Worm (Caenorhabditis elegans) whole organism, young adult: ENCODE results near the gene F53B3.6.
A peak's percentile ranks its signal among the peaks of the same experiment; 100 is the strongest.

Source experiments
- D2030.7 ChIP-seq: fragments of 200-800 bp; sonication (Bioruptor generic); IDR thresholded peaks from 2 replicates; pipeline ENCODE4 v1.3.6; 2022; ENCODE audit warnings: missing genetic modification reagents, missing genetic modification characterization, missing compliant biosample characterization
- F57A8.1 ChIP-seq: fragments of 200-800 bp; sonication (Bioruptor generic); optimal IDR thresholded peaks from 2 replicates; lab custom pipeline; 2018; ENCODE audit warnings: mild to moderate bottlenecking, missing genetic modification characterization, moderate library complexity, missing compliant biosample characterization
- Y53G8AR.9 ChIP-seq: fragments of 200-800 bp; sonication (Bioruptor generic); conservative IDR thresholded peaks from 2 replicates; pipeline ENCODE4 v1.3.6; 2022; ENCODE audit warnings: missing genetic modification reagents, missing genetic modification characterization, missing compliant biosample characterization
- Y67H2A.10 ChIP-seq: fragments of 200-800 bp; sonication (Bioruptor generic); conservative IDR thresholded peaks from 2 replicates; pipeline ENCODE4 v1.3.6; 2022; ENCODE audit warnings: missing genetic modification reagents, missing genetic modification characterization, missing compliant biosample characterization
- Y79H2A.3 ChIP-seq: fragments of 200-800 bp; sonication (Bioruptor generic); conservative IDR thresholded peaks from 2 replicates; pipeline ENCODE4 v1.3.6; 2022; ENCODE audit warnings: missing genetic modification reagents, missing genetic modification characterization, missing compliant biosample characterization
- ZK185.1 ChIP-seq: sonication (generic microtip); optimal IDR thresholded peaks from 2 replicates; lab custom pipeline; 2016; ENCODE audit warnings: mild to moderate bottlenecking, missing genetic modification characterization, missing compliant biosample characterization; ENCODE audit not compliant: poor library complexity, severe bottlenecking
- aptf-2 ChIP-seq: fragments of 200-800 bp; sonication (Bioruptor generic); conservative IDR thresholded peaks from 2 replicates; pipeline ENCODE4 v1.3.6; 2022; ENCODE audit warnings: missing genetic modification reagents, missing genetic modification characterization, missing compliant biosample characterization
- atf-7 ChIP-seq: sonication (generic microtip); optimal IDR thresholded peaks from 2 replicates; lab custom pipeline; 2017; ENCODE audit warnings: mild to moderate bottlenecking, missing genetic modification characterization, missing compliant biosample characterization
- cebp-1 ChIP-seq, 2 experiments: fragments of 200-800 bp in 1 of 2; sonication (Bioruptor generic) in 1 of 2; sonication (generic microtip) in 1 of 2; IDR thresholded peaks in 1 of 2; optimal IDR thresholded peaks in 1 of 2; 2 replicates each; pipeline versions ENCODE4 v1.3.6 to Lab custom; 2017 to 2022; ENCODE audit warnings: missing compliant biosample characterization in 2 of 2, missing genetic modification characterization in 2 of 2, mild to moderate bottlenecking in 1 of 2, missing genetic modification reagents in 1 of 2, moderate library complexity in 1 of 2
- ceh-91 ChIP-seq: fragments of 200-800 bp; sonication (Bioruptor generic); IDR thresholded peaks from 2 replicates; pipeline ENCODE4 v1.3.6; 2022; ENCODE audit warnings: missing genetic modification reagents, missing genetic modification characterization, missing compliant biosample characterization
- die-1 ChIP-seq: sonication (generic microtip); optimal IDR thresholded peaks from 2 replicates; lab custom pipeline; 2016; ENCODE audit warnings: missing genotype, mild to moderate bottlenecking, missing genetic modification characterization, missing compliant biosample characterization
- dox-1 ChIP-seq: fragments of 200-800 bp; sonication (Bioruptor generic); IDR thresholded peaks from 2 replicates; pipeline ENCODE4 v1.3.6; 2022; ENCODE audit warnings: missing genetic modification reagents, missing genetic modification characterization, missing compliant biosample characterization
- dpff-1 ChIP-seq: sonication (generic microtip); optimal IDR thresholded peaks from 2 replicates; lab custom pipeline; 2017; ENCODE audit warnings: mild to moderate bottlenecking, missing genetic modification characterization, missing compliant biosample characterization
- egrh-3 ChIP-seq: fragments of 200-800 bp; sonication (Bioruptor generic); IDR thresholded peaks from 2 replicates; pipeline ENCODE4 v1.3.6; 2022; ENCODE audit warnings: missing genetic modification reagents, missing genetic modification characterization, missing compliant biosample characterization
- him-1 ChIP-seq: sonication (generic microtip); optimal IDR thresholded peaks from 2 replicates; lab custom pipeline; 2016; ENCODE audit warnings: missing genotype, missing genetic modification reagents, missing genetic modification characterization, missing compliant biosample characterization
- hlh-26 ChIP-seq: fragments of 200-800 bp; sonication (Bioruptor generic); conservative IDR thresholded peaks from 2 replicates; pipeline ENCODE4 v1.3.6; 2022; ENCODE audit warnings: missing genetic modification reagents, missing genetic modification characterization, missing compliant biosample characterization
- let-607 ChIP-seq, 2 experiments: fragments of 200-800 bp in 1 of 2; sonication (Bioruptor generic) in 1 of 2; sonication (generic microtip) in 1 of 2; optimal IDR thresholded peaks; 2 replicates each; lab custom pipeline; 2016 to 2018; ENCODE audit warnings: mild to moderate bottlenecking in 2 of 2, missing compliant biosample characterization in 2 of 2, missing genetic modification characterization in 2 of 2, moderate library complexity in 2 of 2, missing genotype in 1 of 2
- lin-40 ChIP-seq: sonication (generic microtip); optimal IDR thresholded peaks from 2 replicates; lab custom pipeline; 2016; ENCODE audit warnings: missing genetic modification characterization, mild to moderate bottlenecking, missing compliant biosample characterization, missing genotype, missing genetic modification reagents
- madf-10 ChIP-seq: sonication (generic microtip); optimal IDR thresholded peaks from 2 replicates; lab custom pipeline; 2016; ENCODE audit warnings: mild to moderate bottlenecking, missing genetic modification characterization, missing compliant biosample characterization
- mel-28 ChIP-seq: sonication (generic microtip); optimal IDR thresholded peaks from 2 replicates; lab custom pipeline; 2016; ENCODE audit warnings: borderline replicate concordance, mild to moderate bottlenecking, missing genetic modification characterization, missing compliant biosample characterization
- nfya-1 ChIP-seq: sonication (generic microtip); optimal IDR thresholded peaks from 2 replicates; lab custom pipeline; 2017; ENCODE audit warnings: antibody characterized with exemption, missing compliant biosample characterization, missing genetic modification characterization, borderline replicate concordance; ENCODE audit not compliant: insufficient read depth
- nhr-179 ChIP-seq: sonication (generic microtip); optimal IDR thresholded peaks from 2 replicates; lab custom pipeline; 2016; ENCODE audit warnings: mild to moderate bottlenecking, missing genetic modification characterization, missing compliant biosample characterization
- nhr-80 ChIP-seq: sonication (generic microtip); optimal IDR thresholded peaks from 2 replicates; lab custom pipeline; 2016; ENCODE audit warnings: missing genetic modification characterization, missing compliant biosample characterization
- nhr-90 ChIP-seq: sonication (generic microtip); optimal IDR thresholded peaks from 2 replicates; lab custom pipeline; 2016; ENCODE audit warnings: missing genotype, mild to moderate bottlenecking, missing genetic modification characterization, missing compliant biosample characterization
- repo-1 ChIP-seq: sonication (generic microtip); optimal IDR thresholded peaks from 2 replicates; lab custom pipeline; 2017; ENCODE audit warnings: mild to moderate bottlenecking, missing genetic modification characterization, missing compliant biosample characterization
- snpc-3.4 ChIP-seq: sonication (generic microtip); optimal IDR thresholded peaks from 2 replicates; lab custom pipeline; 2017; ENCODE audit warnings: missing genetic modification characterization, mild to moderate bottlenecking, missing compliant biosample characterization, antibody characterized with exemption, moderate library complexity, missing genotype, missing genetic modification reagents
- somi-1 ChIP-seq: fragments of 200-800 bp; sonication (Bioruptor generic); optimal IDR thresholded peaks from 2 replicates; lab custom pipeline; 2018; ENCODE audit warnings: mild to moderate bottlenecking, missing genetic modification characterization, missing compliant biosample characterization
- tbx-9 ChIP-seq: sonication (generic microtip); optimal IDR thresholded peaks from 2 replicates; lab custom pipeline; 2016; ENCODE audit warnings: borderline replicate concordance, missing genetic modification characterization, inconsistent platforms, missing compliant biosample characterization
- zfh-2 ChIP-seq: fragments of 200-800 bp; sonication (Bioruptor generic); conservative IDR thresholded peaks from 2 replicates; pipeline ENCODE4 v1.3.6; 2022; ENCODE audit warnings: missing genetic modification reagents, missing genetic modification characterization, missing compliant biosample characterization
- zim-3 ChIP-seq: sonication (generic microtip); optimal IDR thresholded peaks from 2 replicates; lab custom pipeline; 2017; ENCODE audit warnings: mild to moderate bottlenecking, missing genetic modification characterization, moderate library complexity, missing compliant biosample characterization
- ztf-26 ChIP-seq: sonication (generic microtip); optimal IDR thresholded peaks from 2 replicates; lab custom pipeline; 2017; ENCODE audit warnings: missing genetic modification characterization, missing compliant biosample characterization

F53B3.6 gene

DNA sequence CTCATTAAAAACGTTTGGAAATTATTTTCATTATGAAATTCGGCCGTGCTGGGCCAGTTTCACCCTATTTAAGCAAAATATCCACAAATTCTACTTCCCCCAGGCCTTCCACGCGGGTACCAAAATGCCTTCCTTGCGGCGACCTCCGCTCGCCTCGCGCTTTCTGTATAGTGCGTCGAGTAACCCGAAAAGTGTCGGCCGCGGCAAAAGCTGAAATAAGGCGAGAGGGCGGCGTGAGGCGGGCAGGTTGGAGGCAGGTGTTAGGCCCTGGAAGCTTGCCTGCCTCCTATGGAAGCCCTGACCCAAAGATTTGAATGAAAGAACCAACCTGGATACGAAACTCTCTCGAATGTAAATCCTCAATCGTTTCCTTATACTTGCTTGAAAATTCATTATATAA, 37.7 kb upstream of the F53B3.6 start:
- peak; percentile 77 for TF ChIP-seq zfh-2 (GFP tag; lab: Robert Waterston, UW)
- no peak for TF ChIP-seq nfya-1 (tag; lab: Kevin White, UChicago)
- TF ChIP-seq egrh-3 (GFP tag; lab: Robert Waterston, UW) = peak; percentile 43; the same call in 1 of the 2 replicates

DNA sequence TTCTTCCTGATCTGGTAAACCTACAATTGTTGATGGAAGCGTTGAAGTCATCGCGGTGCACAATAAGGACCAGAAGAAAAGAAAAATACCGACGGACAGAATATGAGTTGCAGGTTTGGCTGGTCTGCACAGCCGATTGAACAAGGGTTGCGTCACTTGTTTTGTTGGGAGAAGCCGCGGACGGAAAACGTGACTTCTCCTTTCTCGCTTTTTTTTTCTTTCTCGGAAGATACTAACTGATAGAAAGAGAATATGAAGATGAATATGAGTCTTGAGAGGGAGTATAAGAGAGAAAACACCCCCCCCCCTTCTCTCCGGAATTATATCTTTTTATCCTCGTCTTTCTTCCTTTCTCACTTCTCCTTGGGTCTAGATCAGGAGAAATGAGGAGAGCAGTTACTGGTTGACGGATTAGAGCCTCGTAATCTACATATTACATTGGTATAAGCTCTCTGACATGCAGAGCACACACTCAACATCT, 36.3 kb upstream of the F53B3.6 start, which contains the start of gene ssr-2:
Gene ssr-2, minus strand, starts transcription at position 51 of the 481 bp plus-strand sequence.
- no peak for TF ChIP-seq madf-10 (tag; lab: Kevin White, UChicago)
- TF ChIP-seq, all 124 proteins: peak for 0

DNA sequence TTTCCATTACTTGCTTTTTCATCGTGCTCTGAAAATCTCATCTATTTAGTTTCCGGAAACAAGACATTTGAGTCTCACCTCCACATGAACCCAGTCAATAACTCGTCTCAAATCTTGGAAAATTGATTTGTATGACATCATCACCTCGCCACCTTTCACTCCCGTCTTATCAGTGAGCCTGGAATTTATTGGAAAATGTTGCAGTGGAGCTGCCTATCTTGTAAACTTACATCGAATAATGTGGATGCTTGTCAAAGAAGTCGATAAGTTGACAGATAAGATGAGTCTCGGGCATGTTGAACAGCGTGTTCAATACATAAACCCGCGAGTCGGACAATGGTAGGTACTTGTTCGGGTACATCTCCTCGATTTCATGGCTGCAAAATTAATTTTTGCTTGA, 27.3 kb upstream of the F53B3.6 start:
- TF ChIP-seq ZK185.1 (tag; lab: Kevin White, UChicago) (peak; percentile 11), repo-1 (tag; lab: Kevin White, UChicago) (no peak), let-607 (tag; optimal IDR thresholded peaks at IDR 0.05; lab: Kevin White, UChicago) (peak in 1 of 2 experiments; percentile 33), atf-7 (tag; lab: Kevin White, UChicago) (peak; percentile 61), nhr-80 (peak; percentile 78), dox-1 (0 out of 2 replicates have a peak, but pooled peaks have one; percentile 45)

DNA sequence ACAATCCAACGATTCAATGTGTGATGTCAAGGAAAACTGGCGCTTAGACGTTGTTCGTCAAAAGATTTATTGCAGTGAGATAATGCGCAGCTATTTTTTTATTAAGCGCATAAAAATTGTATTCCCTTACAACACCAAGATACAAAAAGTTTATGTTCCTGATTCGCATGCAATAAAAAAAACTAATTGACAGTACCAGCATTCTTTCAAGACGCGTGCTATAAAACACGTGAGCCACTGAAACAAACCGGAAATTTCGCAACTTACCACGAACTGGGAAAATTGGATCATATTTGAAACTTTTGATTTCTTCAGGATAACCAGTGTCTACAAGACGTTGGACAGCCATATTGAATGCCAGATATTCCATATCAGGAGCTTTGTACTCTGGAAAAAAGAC, 26.6 kb upstream of the F53B3.6 start:
- TF ChIP-seq nhr-80 (peak; percentile 3), dpff-1 (tag; lab: Kevin White, UChicago) (no peak), let-607 (tag; optimal IDR thresholded peaks at IDR 0.05; lab: Kevin White, UChicago) (peak in 1 of 2 experiments; percentile 69), aptf-2 (GFP tag; lab: Robert Waterston, UW) (no peak), cebp-1 (GFP tag; IDR thresholded peaks at IDR 0.05; lab: Robert Waterston, UW) (peak; percentile 89), cebp-1 (tag; optimal IDR thresholded peaks at IDR 0.05; lab: Kevin White, UChicago) (peak; percentile 89)

DNA sequence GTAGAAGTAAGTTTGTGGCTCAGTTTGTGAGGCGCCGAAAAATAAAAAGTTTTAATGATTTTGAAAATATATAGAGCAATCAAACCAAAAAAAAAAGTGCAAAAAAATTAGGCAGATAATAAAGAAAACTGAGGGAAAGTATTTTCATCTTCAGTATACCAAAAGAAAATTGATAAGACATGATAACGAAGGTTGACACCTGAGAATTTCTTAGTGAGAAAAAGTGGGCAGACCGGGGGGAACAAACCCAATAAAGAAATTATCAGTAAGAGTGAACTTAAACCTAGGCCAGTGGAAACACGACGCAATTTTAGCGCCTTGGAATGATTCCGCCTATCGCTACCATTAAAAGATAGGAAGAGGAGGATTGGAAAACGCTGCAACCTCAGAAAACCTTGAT, 25.4 kb upstream of the F53B3.6 start:
- TF ChIP-seq mel-28 (tag; lab: Kevin White, UChicago) (no peak), nhr-80 (peak; percentile 79)
- TF ChIP-seq, all 124 proteins: peak for 1

DNA sequence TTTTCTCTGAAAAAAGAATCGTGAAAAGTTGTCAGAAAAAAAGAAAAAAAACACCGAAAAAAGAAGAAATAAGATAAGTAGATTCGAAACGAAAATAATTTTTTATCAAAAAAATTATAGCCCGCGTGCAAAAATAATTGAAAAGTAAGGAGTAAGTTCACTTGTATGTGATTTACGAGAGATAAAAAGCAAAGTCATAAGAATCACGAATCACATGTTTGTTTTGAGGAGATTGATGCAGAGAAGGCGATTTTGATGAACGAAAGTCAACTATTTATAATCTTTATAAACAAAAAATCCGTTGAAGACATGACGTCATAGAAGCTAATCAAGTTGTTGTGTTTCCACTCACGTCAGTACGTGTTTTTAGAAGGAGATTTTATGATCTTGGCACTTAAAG, 23.7 kb upstream of the F53B3.6 start, which contains the start of gene Y71H10B.1:
Gene Y71H10B.1, minus strand, starts transcription at position 6 of the 400 bp plus-strand sequence.
- TF ChIP-seq snpc-3.4 (no peak), him-1 (tag; lab: Kevin White, UChicago) (no peak), ztf-26 (peak; percentile 25), somi-1 (GFP tag; lab: Kevin White, UChicago) (peak; percentile 54), nhr-90 (tag; lab: Kevin White, UChicago) (no peak), Y53G8AR.9 (GFP tag; lab: Robert Waterston, UW) (no peak), tbx-9 (tag; lab: Kevin White, UChicago) (no peak), D2030.7 (GFP tag; lab: Robert Waterston, UW) (no peak), F57A8.1 (GFP tag; lab: Kevin White, UChicago) (no peak), Y79H2A.3 (GFP tag; lab: Robert Waterston, UW) (no peak), Y67H2A.10 (GFP tag; lab: Robert Waterston, UW) (no peak), die-1 (tag; lab: Kevin White, UChicago) (no peak), lin-40 (tag; lab: Kevin White, UChicago) (peak; percentile 22), ceh-91 (GFP tag; lab: Robert Waterston, UW) (no peak), hlh-26 (no peak), zim-3 (tag; lab: Kevin White, UChicago) (no peak), nhr-179 (tag; lab: Kevin White, UChicago) (no peak)
- TF ChIP-seq, all 124 proteins: peak for 3
